Fruit fly (Drosophila melanogaster) whole organism, embryonic: Measurements from ENCODE around the gene CG33108.

ENCODE experiments used
- Atf6 ChIP-seq: fragments of 200-800 bp; sonication (Bioruptor generic); IDR thresholded peaks from 2 replicates; pipeline ENCODE4 v1.3.6; 2022; ENCODE audit warnings: missing biosample characterization, missing genetic modification characterization
- B-H1 ChIP-seq: fragments of 200-800 bp; sonication (Bioruptor generic); IDR thresholded peaks from 3 replicates; pipeline ENCODE4 v1.3.6; 2022; ENCODE audit warnings: missing biosample characterization, missing genetic modification characterization
- CG10543 ChIP-seq: fragments of 200-800 bp; sonication (Bioruptor generic); optimal IDR thresholded peaks from 3 replicates; lab custom pipeline; 2017; ENCODE audit warnings: missing biosample characterization, mild to moderate bottlenecking, missing genetic modification characterization, moderate library complexity
- CG10654 ChIP-seq: fragments of 200-800 bp; sonication (Bioruptor generic); optimal IDR thresholded peaks from 2 replicates; lab custom pipeline; 2016; ENCODE audit warnings: missing biosample characterization, missing genetic modification characterization
- CG11456 ChIP-seq: fragments of 200-800 bp; sonication (Bioruptor generic); IDR thresholded peaks from 3 replicates; pipeline ENCODE4 v1.3.6; 2022; ENCODE audit warnings: missing biosample characterization, missing genetic modification characterization
- CG11696 ChIP-seq: fragments of 200-800 bp; sonication (Bioruptor generic); IDR thresholded peaks from 2 replicates; pipeline ENCODE4 v1.3.6; 2022; ENCODE audit warnings: missing biosample characterization, missing genetic modification characterization
- CG12155 ChIP-seq: fragments of 200-800 bp; sonication (Bioruptor generic); optimal IDR thresholded peaks from 3 replicates; lab custom pipeline; 2016; ENCODE audit warnings: missing biosample characterization, missing genetic modification characterization
- CG12769 ChIP-seq: fragments of 200-800 bp; sonication (Bioruptor generic); optimal IDR thresholded peaks from 2 replicates; lab custom pipeline; 2019; ENCODE audit warnings: missing biosample characterization, mild to moderate bottlenecking, missing genetic modification characterization, moderate library complexity
- CG15479 ChIP-seq: fragments of 200-800 bp; sonication (Bioruptor generic); optimal IDR thresholded peaks from 3 replicates; lab custom pipeline; 2019; ENCODE audit warnings: missing biosample characterization, mild to moderate bottlenecking, missing genetic modification characterization, moderate library complexity
- CG2129 ChIP-seq: fragments of 200-800 bp; sonication (Bioruptor generic); IDR thresholded peaks from 2 replicates; pipeline ENCODE4 v1.3.6; 2022; ENCODE audit warnings: missing biosample characterization, missing genetic modification characterization; ENCODE audit not compliant: partially characterized antibody
- CG2712 ChIP-seq: fragments of 200-800 bp; optimal IDR thresholded peaks from 3 replicates; lab custom pipeline; 2019; ENCODE audit warnings: missing biosample characterization, mild to moderate bottlenecking, missing genetic modification characterization, moderate library complexity
- CG3407 ChIP-seq: fragments of 200-800 bp; sonication (Bioruptor generic); optimal IDR thresholded peaks from 2 replicates; lab custom pipeline; 2018; ENCODE audit warnings: missing biosample characterization, mild to moderate bottlenecking, missing genetic modification characterization
- CG4854 ChIP-seq: fragments of 200-800 bp; sonication (Bioruptor generic); optimal IDR thresholded peaks from 2 replicates; lab custom pipeline; 2016; ENCODE audit warnings: missing biosample characterization, missing genetic modification characterization, inconsistent platforms
- CG7357 ChIP-seq: fragments of 200-800 bp; sonication (Bioruptor generic); IDR thresholded peaks from 3 replicates; pipeline ENCODE4 v1.3.6; 2022; ENCODE audit warnings: missing biosample characterization, missing genetic modification characterization
- CG7928 ChIP-seq: fragments of 200-800 bp; sonication (Bioruptor generic); optimal IDR thresholded peaks from 2 replicates; lab custom pipeline; 2017; ENCODE audit warnings: missing biosample characterization, mild to moderate bottlenecking, missing genetic modification characterization
- CG8290 ChIP-seq, 3 experiments: fragments of 200-800 bp; sonication (Bioruptor generic); optimal IDR thresholded peaks; 2 replicates each; lab custom pipeline; 2016 to 2019; ENCODE audit warnings: missing biosample characterization in 3 of 3, missing genetic modification characterization in 3 of 3, mild to moderate bottlenecking in 2 of 3, moderate library complexity in 1 of 3
- CG8359 ChIP-seq: fragments of 200-800 bp; sonication (Bioruptor generic); optimal IDR thresholded peaks from 2 replicates; lab custom pipeline; 2017; ENCODE audit warnings: missing biosample characterization, mild to moderate bottlenecking, missing genetic modification characterization, borderline replicate concordance
- CG8765 ChIP-seq: fragments of 200-800 bp; sonication (Bioruptor generic); IDR thresholded peaks from 2 replicates; pipeline ENCODE4 v1.3.6; 2022; ENCODE audit warnings: missing biosample characterization, missing genetic modification characterization
- CG9727 ChIP-seq: fragments of 200-800 bp; sonication (Bioruptor generic); optimal IDR thresholded peaks from 3 replicates; lab custom pipeline; 2017; ENCODE audit warnings: missing biosample characterization, mild to moderate bottlenecking, missing genetic modification characterization
- CG9932 ChIP-seq: fragments of 200-800 bp; sonication (Bioruptor generic); IDR thresholded peaks from 2 replicates; pipeline ENCODE4 v1.3.6; 2022; ENCODE audit warnings: missing biosample characterization, missing genetic modification characterization
- CHES-1-like ChIP-seq: fragments of 200-800 bp; sonication (Bioruptor generic); optimal IDR thresholded peaks from 2 replicates; lab custom pipeline; 2016; ENCODE audit warnings: missing biosample characterization, missing genetic modification characterization
- Camta ChIP-seq: fragments of 200-800 bp; sonication (Bioruptor generic); optimal IDR thresholded peaks from 2 replicates; lab custom pipeline; 2016; ENCODE audit warnings: missing biosample characterization, missing genetic modification characterization
- CoRest ChIP-seq: fragments of 200-800 bp; sonication (Bioruptor generic); optimal IDR thresholded peaks from 3 replicates; lab custom pipeline; 2018; ENCODE audit warnings: missing biosample characterization, mild to moderate bottlenecking, missing genetic modification characterization, moderate library complexity
- HLH54F ChIP-seq: fragments of 200-800 bp; sonication (Bioruptor generic); optimal IDR thresholded peaks from 3 replicates; lab custom pipeline; 2016; ENCODE audit warnings: missing biosample characterization, missing genetic modification characterization
- Lhr ChIP-seq: fragments of 200-800 bp; sonication (Bioruptor generic); optimal IDR thresholded peaks from 3 replicates; lab custom pipeline; 2017; ENCODE audit warnings: mild to moderate bottlenecking, missing biosample characterization, missing genetic modification reagents, missing genetic modification characterization
- MBD-R2 ChIP-seq: fragments of 200-800 bp; sonication (Bioruptor generic); IDR thresholded peaks from 2 replicates; pipeline ENCODE4 v1.3.6; 2022; ENCODE audit warnings: missing biosample characterization, missing genetic modification characterization
- Nf-YC ChIP-seq: fragments of 200-800 bp; optimal IDR thresholded peaks from 3 replicates; lab custom pipeline; 2019; ENCODE audit warnings: missing biosample characterization, mild to moderate bottlenecking, missing genetic modification characterization, moderate library complexity
- Pdp1 ChIP-seq, 2 experiments: fragments of 200-800 bp; sonication (Bioruptor generic); optimal IDR thresholded peaks; 3 replicates each; lab custom pipeline; 2016; ENCODE audit warnings: missing biosample characterization in 2 of 2, missing genetic modification characterization in 2 of 2, mild to moderate bottlenecking in 1 of 2, moderate library complexity in 1 of 2
- Taf1 ChIP-seq: fragments of 200-800 bp; sonication (Bioruptor generic); IDR thresholded peaks from 2 replicates; pipeline ENCODE4 v1.3.6; 2022; ENCODE audit warnings: missing biosample characterization, missing genetic modification characterization
- Trl ChIP-seq, 3 experiments: fragments of >200 bp in 2 of 3; fragments of 200-800 bp in 1 of 3; sonication (Bioruptor generic) in 1 of 3; optimal IDR thresholded peaks; 2 replicates in 1 of 3; 3 replicates in 2 of 3; lab custom pipeline; 2016 to 2017; ENCODE audit warnings: missing biosample characterization in 1 of 3, missing genetic modification characterization in 1 of 3
- Usf ChIP-seq: fragments of 200-800 bp; sonication (Bioruptor generic); optimal IDR thresholded peaks from 2 replicates; lab custom pipeline; 2017; ENCODE audit warnings: missing genotype, missing biosample characterization, missing genetic modification characterization
- ap ChIP-seq: fragments of 200-800 bp; sonication (Bioruptor generic); IDR thresholded peaks from 2 replicates; pipeline ENCODE4 v1.3.6; 2022; ENCODE audit warnings: missing biosample characterization, missing genetic modification characterization
- bbx ChIP-seq: fragments of 200-800 bp; sonication (Bioruptor generic); IDR thresholded peaks from 2 replicates; pipeline ENCODE4 v1.3.6; 2022; ENCODE audit warnings: missing biosample characterization, missing genetic modification characterization; ENCODE audit not compliant: partially characterized antibody
- dmrt99B ChIP-seq: fragments of 200-800 bp; sonication (Bioruptor generic); optimal IDR thresholded peaks from 2 replicates; lab custom pipeline; 2018; ENCODE audit warnings: missing biosample characterization, mild to moderate bottlenecking, missing genetic modification characterization, moderate library complexity
- ems ChIP-seq: fragments of 200-800 bp; sonication (Bioruptor generic); optimal IDR thresholded peaks from 3 replicates; lab custom pipeline; 2016; ENCODE audit warnings: missing biosample characterization, missing genetic modification characterization
- esg ChIP-seq: fragments of 200-800 bp; sonication (Bioruptor generic); conservative IDR thresholded peaks from 2 replicates; pipeline ENCODE4 v1.3.6; 2022; ENCODE audit warnings: missing biosample characterization, missing genetic modification characterization
- fd102C ChIP-seq: fragments of 200-800 bp; sonication (Bioruptor generic); optimal IDR thresholded peaks from 2 replicates; lab custom pipeline; 2018; ENCODE audit warnings: missing biosample characterization, mild to moderate bottlenecking, missing genetic modification characterization, moderate library complexity
- gce ChIP-seq: fragments of 200-800 bp; sonication (Bioruptor generic); IDR thresholded peaks from 3 replicates; pipeline ENCODE4 v1.3.6; 2022; ENCODE audit warnings: missing biosample characterization, missing genetic modification characterization
- gfzf ChIP-seq: fragments of 200-800 bp; sonication (Bioruptor generic); optimal IDR thresholded peaks from 2 replicates; lab custom pipeline; 2016; ENCODE audit warnings: missing biosample characterization, mild to moderate bottlenecking, missing genetic modification characterization, moderate library complexity
- gro ChIP-seq: fragments of 200-800 bp; sonication (Bioruptor generic); optimal IDR thresholded peaks from 2 replicates; lab custom pipeline; 2016; ENCODE audit warnings: missing biosample characterization, missing genetic modification characterization
- insv ChIP-seq, 2 experiments: fragments of 200-800 bp; sonication (Bioruptor generic); optimal IDR thresholded peaks; 3 replicates each; lab custom pipeline; 2016 to 2018; ENCODE audit warnings: missing biosample characterization in 2 of 2, missing genetic modification characterization in 2 of 2
- lmd ChIP-seq: fragments of 200-800 bp; sonication (Bioruptor generic); IDR thresholded peaks from 2 replicates; pipeline ENCODE4 v1.3.6; 2022; ENCODE audit warnings: missing biosample characterization, missing genetic modification characterization
- lola ChIP-seq, 3 experiments: fragments of >200 bp in 2 of 3; fragments of 200-800 bp in 1 of 3; sonication (Bioruptor generic) in 1 of 3; optimal IDR thresholded peaks; 2 replicates each; lab custom pipeline; 2017 to 2019; ENCODE audit warnings: missing biosample characterization in 3 of 3, missing genetic modification characterization in 3 of 3, mild to moderate bottlenecking in 1 of 3, moderate library complexity in 1 of 3
- luna ChIP-seq: fragments of 200-800 bp; sonication (Bioruptor generic); optimal IDR thresholded peaks from 2 replicates; lab custom pipeline; 2016; ENCODE audit warnings: missing biosample characterization, missing genetic modification characterization
- run ChIP-seq: fragments of 200-800 bp; sonication (Bioruptor generic); optimal IDR thresholded peaks from 3 replicates; lab custom pipeline; 2018; ENCODE audit warnings: missing biosample characterization, mild to moderate bottlenecking, missing genetic modification characterization
- scrt ChIP-seq: fragments of 200-800 bp; sonication (Bioruptor generic); optimal IDR thresholded peaks from 2 replicates; lab custom pipeline; 2018; ENCODE audit warnings: missing biosample characterization, mild to moderate bottlenecking, missing genetic modification characterization, moderate library complexity
- sob ChIP-seq: fragments of 200-800 bp; sonication (Bioruptor generic); IDR thresholded peaks from 2 replicates; pipeline ENCODE4 v1.3.6; 2022; ENCODE audit warnings: missing biosample characterization, missing genetic modification characterization

The CG33108 gene

DNA sequence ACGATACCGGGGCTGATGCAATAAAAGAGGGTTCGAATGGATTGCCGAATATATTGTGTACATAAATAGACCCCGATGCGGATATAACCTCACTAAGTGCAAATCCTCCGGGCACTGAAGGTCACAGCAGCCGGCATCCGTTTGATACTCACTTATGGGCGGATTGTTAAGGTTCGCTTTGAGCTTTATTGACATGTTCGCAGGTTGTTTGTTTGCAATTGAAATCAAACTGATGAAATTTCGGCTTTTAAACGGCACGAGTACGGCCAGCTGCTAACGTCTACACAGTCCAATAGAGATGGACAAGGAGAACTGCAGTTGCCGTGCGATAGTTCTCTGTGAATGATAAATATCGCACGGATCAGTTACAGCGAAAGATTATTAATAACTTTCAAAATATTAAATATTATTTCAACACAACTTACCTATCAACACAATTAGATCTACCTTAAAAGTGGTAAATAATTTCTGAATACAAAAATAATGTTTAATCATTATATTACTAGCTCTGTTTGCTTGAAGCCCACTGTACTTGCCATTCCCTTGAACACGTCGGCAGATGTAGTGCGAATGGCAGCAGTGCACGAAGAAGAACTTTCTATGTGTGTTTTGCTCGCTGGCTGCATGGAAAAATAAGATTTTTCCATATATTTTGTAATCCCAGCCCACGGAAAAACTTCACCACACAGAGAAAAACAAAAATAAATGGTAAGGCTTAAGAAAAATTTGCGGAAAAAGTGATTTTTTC, 37.2 kb upstream of the CG33108 start, which contains the start of the genes GluProRS and AP-1sigma (continued):
- peak; percentile 52 for TF ChIP-seq gro (GFP tag; lab: Kevin White, UChicago)
- TF ChIP-seq Atf6 (GFP tag; lab: Robert Waterston, UW): peak; percentile 94
- peak; percentile 91 for TF ChIP-seq CG12769 (tag; lab: Kevin White, UChicago)
- peak in 1 of 3 experiments; percentile 85 for TF ChIP-seq lola (GFP tag; optimal IDR thresholded peaks at IDR 0.05; lab: Kevin White, UChicago)
- peak; percentile 38 for TF ChIP-seq luna (GFP tag; lab: Kevin White, UChicago)
- TF ChIP-seq lmd: peak; percentile 97
- TF ChIP-seq Camta (GFP tag; lab: Kevin White, UChicago): peak; percentile 80
- no peak for TF ChIP-seq CG15479 (GFP tag; lab: Kevin White, UChicago)
- TF ChIP-seq CG8290 (GFP tag; optimal IDR thresholded peaks at IDR 0.05; lab: Kevin White, UChicago): peak; percentile 82
- TF ChIP-seq CG8290 (tag; optimal IDR thresholded peaks at IDR 0.05; lab: Kevin White, UChicago): peak in 1 of 2 experiments; percentile 82
- TF ChIP-seq insv (GFP tag; optimal IDR thresholded peaks at IDR 0.05; lab: Kevin White, UChicago): peak in 1 of 2 experiments; percentile 30
- TF ChIP-seq CG11696: peak; percentile 90
- TF ChIP-seq Lhr (GFP tag; lab: Kevin White, UChicago): peak; percentile 74
- peak; percentile 99 for TF ChIP-seq CG9932 (GFP tag; lab: Robert Waterston, UW)
- TF ChIP-seq CG4854: peak; percentile 79
- TF ChIP-seq dmrt99B (tag; lab: Kevin White, UChicago): peak; percentile 87
- peak; percentile 92 for TF ChIP-seq CoRest (tag; lab: Kevin White, UChicago)
- TF ChIP-seq scrt (GFP tag; lab: Kevin White, UChicago): peak; percentile 77
- TF ChIP-seq CHES-1-like (GFP tag; lab: Kevin White, UChicago): peak; percentile 78
- no peak for TF ChIP-seq gfzf
- TF ChIP-seq run (tag; lab: Kevin White, UChicago): peak; percentile 39
- peak; percentile 44 for TF ChIP-seq CG7928 (GFP tag; lab: Kevin White, UChicago)
- TF ChIP-seq CG10543 (GFP tag; lab: Kevin White, UChicago): peak; percentile 82
- peak; percentile 79 for TF ChIP-seq Usf (GFP tag; lab: Kevin White, UChicago)
- TF ChIP-seq CG12155 (GFP tag; lab: Kevin White, UChicago): peak; percentile 92
- peak; percentile 85 for TF ChIP-seq bbx (GFP tag; lab: Robert Waterston, UW)
- peak; percentile 87 for TF ChIP-seq ems (GFP tag; lab: Kevin White, UChicago)
- peak; percentile 97 for TF ChIP-seq CG11456 (GFP tag; lab: Robert Waterston, UW)
- TF ChIP-seq CG8765 (GFP tag; lab: Robert Waterston, UW): peak; percentile 96
- TF ChIP-seq Pdp1 (GFP tag; optimal IDR thresholded peaks at IDR 0.05; lab: Kevin White, UChicago): peak; percentile 77 to 92
- TF ChIP-seq Trl (optimal IDR thresholded peaks at IDR 0.05; lab: Kevin White, UChicago): no peak
- peak; percentile 83 for TF ChIP-seq Trl (GFP tag; optimal IDR thresholded peaks at IDR 0.05; lab: Kevin White, UChicago)
- peak; percentile 95 for TF ChIP-seq MBD-R2
- peak; percentile 89 for TF ChIP-seq Taf1 (GFP tag; lab: Robert Waterston, UW)
- TF ChIP-seq gce (GFP tag; lab: Robert Waterston, UW): peak; percentile 87
- peak; percentile 82 for TF ChIP-seq Nf-YC
- TF ChIP-seq CG2129 (GFP tag; lab: Robert Waterston, UW): peak; percentile 94
- peak; percentile 90 for TF ChIP-seq B-H1 (GFP tag; lab: Robert Waterston, UW)
- TF ChIP-seq ap (GFP tag; lab: Robert Waterston, UW): peak; percentile 94
- peak; percentile 93 for TF ChIP-seq CG9727
- TF ChIP-seq fd102C (GFP tag; lab: Kevin White, UChicago): peak; percentile 59
- peak; percentile 83 for TF ChIP-seq CG3407
- TF ChIP-seq CG7357 (GFP tag; lab: Robert Waterston, UW): peak; percentile 91
- peak; percentile 58 for TF ChIP-seq CG8359
- peak; percentile 95 for TF ChIP-seq esg
- peak; percentile 86 for TF ChIP-seq HLH54F (GFP tag; lab: Kevin White, UChicago)
- TF ChIP-seq sob (GFP tag; lab: Robert Waterston, UW): peak; percentile 96
- peak; percentile 92 for TF ChIP-seq CG10654 (GFP tag; lab: Kevin White, UChicago)
- TF ChIP-seq CG2712 (tag; lab: Kevin White, UChicago): peak; percentile 92
